Fruit fly (Drosophila melanogaster): ENCODE results near the gene Tim8.

DNA sequence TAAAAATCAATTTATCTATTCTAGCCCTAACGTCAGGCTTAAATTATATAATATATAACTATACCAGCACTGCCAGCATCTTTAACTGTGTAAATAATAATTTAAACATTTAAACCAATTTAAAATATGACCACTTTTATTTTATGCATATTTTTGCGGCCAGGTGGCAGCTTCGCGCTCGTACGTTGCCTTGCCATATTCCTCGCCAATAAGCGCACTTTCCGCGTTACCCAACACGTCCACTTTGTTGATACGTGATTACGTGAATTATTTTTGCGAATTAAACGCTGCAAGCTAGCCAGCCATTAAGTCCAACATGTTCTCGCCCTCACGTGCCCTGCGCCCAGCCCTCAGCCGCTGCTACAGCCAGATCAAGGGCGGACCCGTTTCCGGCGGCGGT is 18.5 kb upstream of the Tim8 start, which contains the start of gene NdufV3:
- TF ChIP-seq Sp1 (GFP tag; optimal IDR thresholded peaks at IDR 0.05): no peak
- TF ChIP-seq OdsH (GFP tag; optimal IDR thresholded peaks at IDR 0.05): no peak
- peak; percentile 49 for TF ChIP-seq Hnf4 (GFP tag; optimal IDR thresholded peaks at IDR 0.05)
- no peak for TF ChIP-seq CG32264 (GFP tag; optimal IDR thresholded peaks at IDR 0.05)
- no peak for TF ChIP-seq Myc (optimal IDR thresholded peaks at IDR 0.05)
- peak; percentile 6 for TF ChIP-seq br (GFP tag; optimal IDR thresholded peaks at IDR 0.05)
- TF ChIP-seq psq (GFP tag; optimal IDR thresholded peaks at IDR 0.05): no peak
- no peak for TF ChIP-seq dsf (GFP tag; optimal IDR thresholded peaks at IDR 0.05; ENCODE audit: borderline replicate concordance)
- no peak for TF ChIP-seq Dif (GFP tag; optimal IDR thresholded peaks at IDR 0.05; ENCODE audit: partially characterized antibody)
- TF ChIP-seq Dfd (GFP tag; optimal IDR thresholded peaks at IDR 0.05): no peak
- TF ChIP-seq Jra (GFP tag; optimal IDR thresholded peaks at IDR 0.05): no peak
- TF ChIP-seq Vsx2 (GFP tag; optimal IDR thresholded peaks at IDR 0.05; ENCODE audit: partially characterized antibody): no peak
- peak; percentile 12 for TF ChIP-seq rgr (GFP tag; optimal IDR thresholded peaks at IDR 0.05)
- no peak for TF ChIP-seq pan (optimal IDR thresholded peaks at IDR 0.05)

All from whole organism, wandering third instar larva.